Worm (Caenorhabditis elegans): Measurements from ENCODE around the gene F26C11.3.

The F26C11.3 gene

DNA sequence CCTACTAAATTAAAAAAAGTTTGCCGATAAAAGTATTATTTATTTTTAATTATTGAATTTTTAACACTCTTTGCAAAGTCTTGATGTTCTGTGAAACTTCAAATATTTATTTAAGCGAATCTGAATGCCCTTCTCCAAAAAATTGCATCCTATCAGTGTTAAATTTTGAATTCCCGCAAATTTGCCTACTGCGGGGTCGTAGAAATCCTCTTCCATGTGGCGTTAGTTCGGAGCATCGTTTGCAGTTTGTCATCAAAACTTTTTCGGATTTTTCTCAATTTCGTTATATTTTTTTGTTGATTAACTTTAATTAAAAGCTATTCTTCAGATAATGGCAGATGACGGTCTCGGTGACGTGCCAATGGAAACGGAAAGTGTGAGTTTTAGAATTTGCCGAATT, 25.5 kb upstream of the F26C11.3 start, which contains the start of gene ufd-3 (continued):
- TF ChIP-seq bed-2 (GFP tag; IDR thresholded peaks at IDR 0.05) (peak; percentile 49; the same call in 1 of the 2 replicates), aptf-3 (GFP tag; IDR thresholded peaks at IDR 0.05) (no peak), Y95B8A.8 (GFP tag; IDR thresholded peaks at IDR 0.05) (no peak)

DNA sequence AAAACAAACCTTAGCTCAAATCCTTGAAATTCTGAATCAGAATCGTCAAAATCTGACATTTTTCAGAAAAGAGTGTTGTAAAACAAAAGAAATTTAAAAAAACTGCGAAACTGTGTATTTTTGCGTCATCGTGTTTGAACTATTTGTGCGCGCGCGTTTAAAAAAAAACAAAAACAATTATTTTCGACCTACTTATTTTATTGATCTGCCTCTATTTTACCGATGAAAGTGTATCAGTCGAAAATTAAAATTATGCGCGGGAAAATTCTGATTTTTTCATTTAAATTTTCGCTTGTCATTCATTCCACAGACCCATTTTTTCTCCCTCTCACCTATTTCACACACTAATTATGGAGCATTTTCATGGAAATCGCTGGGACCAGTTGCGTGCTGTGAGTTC, 24.0 kb upstream of the F26C11.3 start, which contains the start of the genes C05C10.7 and C05C10.5:
C05C10.7 (minus strand) TSS at position 95 of the 400 bp plus-strand sequence.
C05C10.5 (plus strand) TSS at position 164 of the 400 bp plus-strand sequence.
- peak; percentile 13; the same call in 1 of the 2 replicates for TF ChIP-seq mcd-1 (GFP tag; IDR thresholded peaks at IDR 0.05)
- TF ChIP-seq ama-1 (optimal IDR thresholded peaks at IDR 0.05) = no peak
- no peak for TF ChIP-seq ama-1 (GFP tag; optimal IDR thresholded peaks at IDR 0.05)
- peak; percentile 86 for TF ChIP-seq xnd-1 (tag; optimal IDR thresholded peaks at IDR 0.05)
- peak; percentile 98 for TF ChIP-seq madf-6 (GFP tag; IDR thresholded peaks at IDR 0.05)
- no peak for TF ChIP-seq mel-28 (tag; optimal IDR thresholded peaks at IDR 0.05; ENCODE audit: borderline replicate concordance)
- TF ChIP-seq ceh-40 (GFP tag; IDR thresholded peaks at IDR 0.05) = no peak
- TF ChIP-seq ceh-27 (GFP tag; optimal IDR thresholded peaks at IDR 0.05) = no peak
- TF ChIP-seq B0261.1 (tag; optimal IDR thresholded peaks at IDR 0.05) = no peak
- no peak for TF ChIP-seq dpff-1 (tag; optimal IDR thresholded peaks at IDR 0.05)
- peak; percentile 97 for TF ChIP-seq efl-1 (GFP tag; optimal IDR thresholded peaks at IDR 0.05)
- TF ChIP-seq hlh-26 (GFP tag; conservative IDR thresholded peaks at IDR 0.05) = no peak
- TF ChIP-seq rpc-1 (optimal IDR thresholded peaks at IDR 0.05) = no peak
- no peak for TF ChIP-seq rpc-1 (tag; optimal IDR thresholded peaks at IDR 0.05)
- no peak for TF ChIP-seq lsy-27 (tag; optimal IDR thresholded peaks at IDR 0.05; ENCODE audit: borderline replicate concordance, insufficient read depth)
- TF ChIP-seq snpc-1.3 (tag; optimal IDR thresholded peaks at IDR 0.05; ENCODE audit: insufficient read depth) = peak; percentile 44
- no peak for TF ChIP-seq B0035.1 (tag; optimal IDR thresholded peaks at IDR 0.05)
- TF ChIP-seq athp-1 (tag; optimal IDR thresholded peaks at IDR 0.05) = peak; percentile 69
- TF ChIP-seq ztf-6 (GFP tag; IDR thresholded peaks at IDR 0.05) = no peak
- no peak for TF ChIP-seq lin-26 (GFP tag; IDR thresholded peaks at IDR 0.05)
- peak; percentile 74; the same call in 1 of the 2 replicates for TF ChIP-seq B0336.3 (GFP tag; IDR thresholded peaks at IDR 0.05)
- peak; percentile 78 for TF ChIP-seq unc-130 (GFP tag; optimal IDR thresholded peaks at IDR 0.05)
- TF ChIP-seq hsf-1 (GFP tag; IDR thresholded peaks at IDR 0.05) = peak; percentile 80
- no peak for TF ChIP-seq unc-62 (GFP tag; optimal IDR thresholded peaks at IDR 0.05)
- TF ChIP-seq F33H1.4 (GFP tag; IDR thresholded peaks at IDR 0.05) = peak; percentile 82
- no peak for TF ChIP-seq F39B2.1 (GFP tag; IDR thresholded peaks at IDR 0.05)
- peak; percentile 53 for TF ChIP-seq C17E4.6 (GFP tag; IDR thresholded peaks at IDR 0.05)
- no peak for TF ChIP-seq ztf-18 (tag; optimal IDR thresholded peaks at IDR 0.05)
- TF ChIP-seq lin-40 (tag; optimal IDR thresholded peaks at IDR 0.05) = no peak
- no peak for TF ChIP-seq nhr-80 (tag; optimal IDR thresholded peaks at IDR 0.05)
- no peak for TF ChIP-seq T07F8.4 (tag; optimal IDR thresholded peaks at IDR 0.05)
- peak; percentile 75 for TF ChIP-seq madf-3 (GFP tag; IDR thresholded peaks at IDR 0.05)
- TF ChIP-seq ztf-3 (GFP tag; optimal IDR thresholded peaks at IDR 0.05) = no peak
- no peak for TF ChIP-seq pha-4 (tag; optimal IDR thresholded peaks at IDR 0.05)
- peak; percentile 90 for TF ChIP-seq lin-54 (GFP tag; optimal IDR thresholded peaks at IDR 0.05)
- TF ChIP-seq dox-1 (GFP tag; IDR thresholded peaks at IDR 0.05) = peak; percentile 57
- TF ChIP-seq hrde-1 (tag; optimal IDR thresholded peaks at IDR 0.05; ENCODE audit: borderline replicate concordance) = no peak
- no peak for TF ChIP-seq nfyb-1 (GFP tag; IDR thresholded peaks at IDR 0.05)
- no peak for TF ChIP-seq F52B5.7 (tag; optimal IDR thresholded peaks at IDR 0.05)
- TF ChIP-seq rcor-1 (GFP tag; IDR thresholded peaks at IDR 0.05) = peak; percentile 46; the same call in 1 of the 2 replicates
- TF ChIP-seq ceh-91 (GFP tag; IDR thresholded peaks at IDR 0.05) = peak; percentile 93
- TF ChIP-seq sea-2 (GFP tag; IDR thresholded peaks at IDR 0.05) = no peak
- TF ChIP-seq him-1 (tag; optimal IDR thresholded peaks at IDR 0.05) = no peak
- peak; percentile 76; the same call in 1 of the 2 replicates for TF ChIP-seq Y95B8A.8 (GFP tag; IDR thresholded peaks at IDR 0.05)
- peak; percentile 84 for TF ChIP-seq dpl-1 (GFP tag; optimal IDR thresholded peaks at IDR 0.05)
- peak; percentile 88 for TF ChIP-seq snpc-3.4 (tag; optimal IDR thresholded peaks at IDR 0.05)

All from whole organism, young adult.